Fruit fly (Drosophila melanogaster) whole organism, prepupa: ENCODE results near the gene spn-B.

Experiments
- Blimp-1 ChIP-seq: fragments of 200-800 bp; sonication (Bioruptor generic); optimal IDR thresholded peaks from 3 replicates; lab custom pipeline; 2017; ENCODE audit warnings: missing biosample characterization, missing genetic modification characterization, mild to moderate bottlenecking, moderate library complexity, missing genetic modification reagents
- CG10631 ChIP-seq: fragments of 200-800 bp; sonication (Bioruptor generic); optimal IDR thresholded peaks from 2 replicates; lab custom pipeline; 2016; ENCODE audit warnings: missing biosample characterization, missing genetic modification characterization
- CG11902 ChIP-seq: fragments of 200-800 bp; sonication (Bioruptor generic); optimal IDR thresholded peaks from 3 replicates; lab custom pipeline; 2016; ENCODE audit warnings: missing biosample characterization, missing genetic modification characterization
- CG15336 ChIP-seq: fragments of 200-800 bp; sonication (Bioruptor generic); IDR thresholded peaks from 2 replicates; pipeline ENCODE4 v1.3.6; 2022; ENCODE audit warnings: missing biosample characterization, missing genetic modification characterization
- CG1621 ChIP-seq: fragments of 200-800 bp; sonication (Bioruptor generic); optimal IDR thresholded peaks from 3 replicates; lab custom pipeline; 2018; ENCODE audit warnings: missing biosample characterization, mild to moderate bottlenecking, missing genetic modification characterization
- CG16779 ChIP-seq: fragments of 200-800 bp; sonication (Bioruptor generic); optimal IDR thresholded peaks from 3 replicates; lab custom pipeline; 2017; ENCODE audit warnings: missing biosample characterization, mild to moderate bottlenecking, missing genetic modification characterization
- CG3032 ChIP-seq: fragments of 200-800 bp; optimal IDR thresholded peaks from 2 replicates; lab custom pipeline; 2019; ENCODE audit warnings: missing biosample characterization, mild to moderate bottlenecking, missing genetic modification characterization, moderate library complexity
- CG31627 ChIP-seq: fragments of 200-800 bp; sonication (Bioruptor generic); optimal IDR thresholded peaks from 3 replicates; lab custom pipeline; 2016; ENCODE audit warnings: missing biosample characterization, missing genetic modification characterization
- CG32006 ChIP-seq: fragments of 200-800 bp; sonication (Bioruptor generic); optimal IDR thresholded peaks from 3 replicates; lab custom pipeline; 2017; ENCODE audit warnings: missing biosample characterization, mild to moderate bottlenecking, missing genetic modification characterization
- CG3919 ChIP-seq: fragments of 200-800 bp; sonication (Bioruptor generic); optimal IDR thresholded peaks from 3 replicates; lab custom pipeline; 2016; ENCODE audit warnings: missing biosample characterization, missing genetic modification characterization
- CG4318 ChIP-seq: fragments of 200-800 bp; sonication (Bioruptor generic); optimal IDR thresholded peaks from 3 replicates; lab custom pipeline; 2017; ENCODE audit warnings: missing biosample characterization, mild to moderate bottlenecking, missing genetic modification characterization
- CG6163 ChIP-seq: fragments of 200-800 bp; sonication (Bioruptor generic); IDR thresholded peaks from 3 replicates; pipeline ENCODE4 v1.3.6; 2022; ENCODE audit warnings: missing biosample characterization, missing genetic modification characterization
- CG6792 ChIP-seq: fragments of 200-800 bp; sonication (Bioruptor generic); optimal IDR thresholded peaks from 3 replicates; lab custom pipeline; 2016; ENCODE audit warnings: missing biosample characterization, missing genetic modification characterization
- CG6854 ChIP-seq: fragments of 200-800 bp; sonication (Bioruptor generic); optimal IDR thresholded peaks from 2 replicates; lab custom pipeline; 2017; ENCODE audit warnings: missing biosample characterization, mild to moderate bottlenecking, missing genetic modification characterization
- CG7368 ChIP-seq: fragments of 200-800 bp; sonication (Bioruptor generic); optimal IDR thresholded peaks from 3 replicates; lab custom pipeline; 2016; ENCODE audit warnings: missing biosample characterization, missing genetic modification characterization
- CG8119 ChIP-seq: fragments of 200-800 bp; sonication (Bioruptor generic); IDR thresholded peaks from 3 replicates; pipeline ENCODE4 v1.3.6; 2022; ENCODE audit warnings: missing biosample characterization, missing genetic modification characterization
- CG8319 ChIP-seq: fragments of 200-800 bp; sonication (Bioruptor generic); optimal IDR thresholded peaks from 3 replicates; lab custom pipeline; 2016; ENCODE audit warnings: missing biosample characterization, missing genetic modification characterization
- CG8632 ChIP-seq: fragments of 200-800 bp; sonication (Bioruptor generic); optimal IDR thresholded peaks from 3 replicates; lab custom pipeline; 2016; ENCODE audit warnings: missing biosample characterization, missing genetic modification characterization
- CG9139 ChIP-seq: fragments of 200-800 bp; sonication (Bioruptor generic); optimal IDR thresholded peaks from 3 replicates; lab custom pipeline; 2017; ENCODE audit warnings: missing biosample characterization, mild to moderate bottlenecking, missing genetic modification characterization
- Eip75B ChIP-seq: fragments of 200-800 bp; sonication (Bioruptor generic); optimal IDR thresholded peaks from 3 replicates; lab custom pipeline; 2016; ENCODE audit warnings: missing biosample characterization, missing genetic modification characterization
- Eip78C ChIP-seq: fragments of 200-800 bp; sonication (Bioruptor generic); peaks from one replicate; lab custom pipeline; 2016; ENCODE audit warnings: missing biosample characterization, missing genetic modification characterization
- Eip93F ChIP-seq: fragments of 200-800 bp; sonication (Bioruptor generic); optimal IDR thresholded peaks from 2 replicates; lab custom pipeline; 2016; ENCODE audit warnings: missing biosample characterization, mild to moderate bottlenecking, missing genetic modification characterization
- Ets21C ChIP-seq: fragments of 200-800 bp; sonication (Bioruptor generic); optimal IDR thresholded peaks from 3 replicates; lab custom pipeline; 2016; ENCODE audit warnings: missing biosample characterization, missing genetic modification characterization
- Ets96B ChIP-seq: fragments of 200-800 bp; optimal IDR thresholded peaks from 2 replicates; lab custom pipeline; 2019; ENCODE audit warnings: missing biosample characterization, mild to moderate bottlenecking, missing genetic modification characterization, moderate library complexity
- Gug ChIP-seq: fragments of 200-800 bp; sonication (Bioruptor generic); IDR thresholded peaks from 2 replicates; pipeline ENCODE4 v1.3.6; 2022; ENCODE audit warnings: missing biosample characterization, missing genetic modification characterization
- Hr38 ChIP-seq: sonication (Bioruptor generic); optimal IDR thresholded peaks from 2 replicates; lab custom pipeline; 2016; ENCODE audit warnings: missing biosample characterization, missing genetic modification characterization
- Hr39 ChIP-seq: fragments of 200-800 bp; sonication (Bioruptor generic); optimal IDR thresholded peaks from 2 replicates; lab custom pipeline; 2016; ENCODE audit warnings: missing biosample characterization, missing genetic modification characterization
- Hr4 ChIP-seq: fragments of 200-800 bp; sonication (Bioruptor generic); optimal IDR thresholded peaks from 3 replicates; lab custom pipeline; 2016; ENCODE audit warnings: missing biosample characterization, missing genetic modification characterization
- Lpt ChIP-seq: fragments of 200-800 bp; sonication (Bioruptor generic); optimal IDR thresholded peaks from 3 replicates; lab custom pipeline; 2016; ENCODE audit warnings: missing biosample characterization, missing genetic modification characterization
- Met ChIP-seq: fragments of 200-800 bp; sonication (Bioruptor generic); optimal IDR thresholded peaks from 3 replicates; lab custom pipeline; 2016; ENCODE audit warnings: missing biosample characterization, missing genetic modification characterization
- OdsH ChIP-seq: fragments of 200-800 bp; sonication (Bioruptor generic); optimal IDR thresholded peaks from 3 replicates; lab custom pipeline; 2016; ENCODE audit warnings: missing biosample characterization, missing genetic modification characterization
- Smox ChIP-seq: fragments of 200-800 bp; sonication (Bioruptor generic); optimal IDR thresholded peaks from 3 replicates; lab custom pipeline; 2016; ENCODE audit warnings: missing biosample characterization, missing genetic modification characterization
- Sox102F ChIP-seq: fragments of 200-800 bp; sonication (Bioruptor generic); optimal IDR thresholded peaks from 2 replicates; lab custom pipeline; 2016; ENCODE audit warnings: missing biosample characterization, mild to moderate bottlenecking, missing genetic modification characterization
- Sox14 ChIP-seq: fragments of 200-800 bp; sonication (Bioruptor generic); optimal IDR thresholded peaks from 3 replicates; lab custom pipeline; 2016; ENCODE audit warnings: missing biosample characterization, missing genetic modification characterization
- Sox15 ChIP-seq: fragments of 200-800 bp; sonication (Bioruptor generic); optimal IDR thresholded peaks from 3 replicates; lab custom pipeline; 2016; ENCODE audit warnings: missing biosample characterization, missing genetic modification characterization
- acj6 ChIP-seq: fragments of 200-800 bp; sonication (Bioruptor generic); optimal IDR thresholded peaks from 3 replicates; lab custom pipeline; 2016; ENCODE audit warnings: missing biosample characterization, missing genetic modification characterization
- cyc ChIP-seq: fragments of 200-800 bp; sonication (Bioruptor generic); optimal IDR thresholded peaks from 3 replicates; lab custom pipeline; 2016; ENCODE audit warnings: missing biosample characterization, missing genetic modification characterization
- dac ChIP-seq: fragments of 200-800 bp; sonication (Bioruptor generic); optimal IDR thresholded peaks from 2 replicates; lab custom pipeline; 2017; ENCODE audit warnings: missing biosample characterization, mild to moderate bottlenecking, missing genetic modification characterization
- dsx ChIP-seq: fragments of 200-800 bp; optimal IDR thresholded peaks from 3 replicates; lab custom pipeline; 2019; ENCODE audit warnings: missing biosample characterization, mild to moderate bottlenecking, missing genetic modification characterization, moderate library complexity; ENCODE audit not compliant: poor library complexity, severe bottlenecking
- eg ChIP-seq: fragments of 200-800 bp; sonication (Bioruptor generic); IDR thresholded peaks from 3 replicates; pipeline ENCODE4 v1.3.6; 2022; ENCODE audit warnings: missing biosample characterization, missing genetic modification characterization
- esn ChIP-seq: fragments of 200-800 bp; sonication (Bioruptor generic); optimal IDR thresholded peaks from 2 replicates; lab custom pipeline; 2016; ENCODE audit warnings: missing biosample characterization, mild to moderate bottlenecking, missing genetic modification characterization, moderate library complexity
- fd59A ChIP-seq: fragments of 200-800 bp; sonication (Bioruptor generic); optimal IDR thresholded peaks from 2 replicates; lab custom pipeline; 2017; ENCODE audit warnings: missing biosample characterization, mild to moderate bottlenecking, missing genetic modification characterization, missing genetic modification reagents
- fd85E ChIP-seq: fragments of 200-800 bp; sonication (Bioruptor generic); optimal IDR thresholded peaks from 3 replicates; lab custom pipeline; 2016; ENCODE audit warnings: missing biosample characterization, missing genetic modification characterization
- fkh ChIP-seq: fragments of 200-800 bp; sonication (Bioruptor generic); optimal IDR thresholded peaks from 3 replicates; lab custom pipeline; 2017; ENCODE audit warnings: missing biosample characterization, mild to moderate bottlenecking, missing genetic modification characterization, moderate library complexity
- lz ChIP-seq: fragments of 200-800 bp; sonication (Bioruptor generic); optimal IDR thresholded peaks from 3 replicates; lab custom pipeline; 2016; ENCODE audit warnings: missing biosample characterization, missing genetic modification characterization
- net ChIP-seq: fragments of 200-800 bp; sonication (Bioruptor generic); optimal IDR thresholded peaks from 3 replicates; lab custom pipeline; 2016; ENCODE audit warnings: missing biosample characterization, missing genetic modification characterization
- pdm3 ChIP-seq: fragments of 200-800 bp; sonication (Bioruptor generic); optimal IDR thresholded peaks from 3 replicates; lab custom pipeline; 2016; ENCODE audit warnings: missing biosample characterization, missing genetic modification characterization
- salr ChIP-seq, 2 experiments: fragments of 200-800 bp; sonication (Bioruptor generic); optimal IDR thresholded peaks; 3 replicates each; lab custom pipeline; 2016 to 2018; ENCODE audit warnings: missing biosample characterization in 2 of 2, missing genetic modification characterization in 2 of 2, mild to moderate bottlenecking in 1 of 2
- spab ChIP-seq: fragments of 200-800 bp; sonication (Bioruptor generic); optimal IDR thresholded peaks from 2 replicates; lab custom pipeline; 2017; ENCODE audit warnings: missing biosample characterization, mild to moderate bottlenecking, missing genetic modification characterization, missing genetic modification reagents
- ss ChIP-seq, 2 experiments: fragments of 200-800 bp; sonication (Bioruptor generic); optimal IDR thresholded peaks; 2 replicates in 1 of 2; 3 replicates in 1 of 2; lab custom pipeline; 2017 to 2018; ENCODE audit warnings: mild to moderate bottlenecking in 2 of 2, missing biosample characterization in 2 of 2, missing genetic modification characterization in 2 of 2, moderate library complexity in 1 of 2
- svp ChIP-seq: fragments of 200-800 bp; sonication (Bioruptor generic); peaks from one replicate; lab custom pipeline; 2016; ENCODE audit warnings: missing biosample characterization, missing genetic modification characterization
- topi ChIP-seq: fragments of 200-800 bp; sonication (Bioruptor generic); optimal IDR thresholded peaks from 3 replicates; lab custom pipeline; 2016; ENCODE audit warnings: missing biosample characterization, missing genetic modification characterization
- vri ChIP-seq: fragments of 200-800 bp; sonication (Bioruptor generic); optimal IDR thresholded peaks from 3 replicates; lab custom pipeline; 2016; ENCODE audit warnings: missing biosample characterization, mild to moderate bottlenecking, missing genetic modification characterization

Gene spn-B

DNA sequence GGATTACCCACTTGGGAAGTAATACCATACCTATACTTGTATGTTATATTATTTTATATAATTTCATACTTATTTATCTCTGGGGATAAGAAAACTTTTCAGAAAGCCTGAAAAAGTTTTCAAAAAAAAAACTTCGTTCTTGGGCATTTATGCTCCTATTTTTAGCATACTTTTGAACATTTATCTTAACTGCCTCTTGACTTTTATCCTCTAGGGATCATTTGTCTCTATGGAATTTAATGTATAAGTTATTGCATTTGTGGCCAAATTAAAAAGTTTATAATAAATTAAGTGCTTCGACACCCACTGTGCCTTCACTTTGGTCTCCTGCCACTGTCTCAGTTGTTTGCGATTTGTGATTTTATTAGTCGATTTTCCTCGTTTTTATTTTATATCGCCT, 47.5 kb upstream of the spn-B start:
- TF ChIP-seq Smox = peak; percentile 8
- peak; percentile 15 for TF ChIP-seq CG31627 (GFP tag; lab: Kevin White, UChicago)
- TF ChIP-seq eg = peak; percentile 66; the same call in 2 of the 3 replicates
- TF ChIP-seq CG8632 (GFP tag; lab: Kevin White, UChicago) = no peak
- peak; percentile 20 for TF ChIP-seq CG3032 (tag; lab: Kevin White, UChicago)
- TF ChIP-seq acj6 = peak; percentile 63
- TF ChIP-seq fd59A (GFP tag; lab: Kevin White, UChicago) = no peak
- no peak for TF ChIP-seq Sox15 (GFP tag; lab: Kevin White, UChicago)
- TF ChIP-seq CG3919 (GFP tag; lab: Kevin White, UChicago) = peak; percentile 49
- no peak for TF ChIP-seq fkh (GFP tag; lab: Kevin White, UChicago)
- TF ChIP-seq Eip93F (GFP tag; lab: Kevin White, UChicago) = no peak
- no peak for TF ChIP-seq cyc (GFP tag; lab: Kevin White, UChicago)
- no peak for TF ChIP-seq CG6854
- TF ChIP-seq CG11902 (GFP tag; lab: Kevin White, UChicago) = no peak
- TF ChIP-seq net = peak; percentile 27
- no peak for TF ChIP-seq Gug
- peak; percentile 80 for TF ChIP-seq CG8119 (GFP tag; lab: Robert Waterston, UW)
- peak in 1 of 2 experiments; percentile 74 for TF ChIP-seq salr (GFP tag; optimal IDR thresholded peaks at IDR 0.05; lab: Kevin White, UChicago)
- peak; percentile 64; the same call in 1 of the 2 replicates for TF ChIP-seq CG15336 (GFP tag; lab: Robert Waterston, UW)
- no peak for TF ChIP-seq CG8319
- peak; percentile 9 for TF ChIP-seq Met
- peak; percentile 89 for TF ChIP-seq CG4318 (GFP tag; lab: Kevin White, UChicago)
- TF ChIP-seq svp (GFP tag; lab: Kevin White, UChicago) = peak; percentile 70
- TF ChIP-seq Sox102F (GFP tag; lab: Kevin White, UChicago) = peak; percentile 29
- TF ChIP-seq Hr4 (GFP tag; lab: Kevin White, UChicago) = peak; percentile 81
- no peak for TF ChIP-seq Eip75B (GFP tag; lab: Kevin White, UChicago)
- no peak for TF ChIP-seq lz (GFP tag; lab: Kevin White, UChicago)
- peak; percentile 23 for TF ChIP-seq CG16779 (tag; lab: Kevin White, UChicago)
- TF ChIP-seq CG6792 (GFP tag; lab: Kevin White, UChicago) = no peak
- peak; percentile 77 for TF ChIP-seq dac (GFP tag; lab: Kevin White, UChicago)
- TF ChIP-seq Ets21C (GFP tag; lab: Kevin White, UChicago) = no peak
- no peak for TF ChIP-seq CG9139 (GFP tag; lab: Kevin White, UChicago)
- TF ChIP-seq CG10631 (GFP tag; lab: Kevin White, UChicago) = peak; percentile 53
- TF ChIP-seq topi = peak; percentile 15
- TF ChIP-seq vri = no peak
- peak; percentile 52 for TF ChIP-seq pdm3
- TF ChIP-seq dsx (GFP tag; lab: Kevin White, UChicago) = no peak
- no peak for TF ChIP-seq CG1621 (tag; lab: Kevin White, UChicago)
- TF ChIP-seq CG7368 = no peak
- peak; percentile 84 for TF ChIP-seq Eip78C
- TF ChIP-seq CG32006 = peak; percentile 92
- TF ChIP-seq Lpt = peak; percentile 62
- no peak for TF ChIP-seq Blimp-1 (GFP tag; lab: Kevin White, UChicago)
- TF ChIP-seq CG6163 (GFP tag; lab: Robert Waterston, UW) = no peak
- peak; percentile 41 for TF ChIP-seq Sox14 (GFP tag; lab: Kevin White, UChicago)
- TF ChIP-seq Ets96B (tag; lab: Kevin White, UChicago) = peak; percentile 8
- TF ChIP-seq Hr39 (GFP tag; lab: Kevin White, UChicago) = peak; percentile 16
- TF ChIP-seq fd85E (GFP tag; lab: Kevin White, UChicago) = no peak
- TF ChIP-seq spab (GFP tag; lab: Kevin White, UChicago) = no peak
- TF ChIP-seq ss (GFP tag; optimal IDR thresholded peaks at IDR 0.05; lab: Kevin White, UChicago) = no peak
- TF ChIP-seq esn (GFP tag; lab: Kevin White, UChicago) = peak; percentile 30
- no peak for TF ChIP-seq Hr38
- TF ChIP-seq OdsH = peak; percentile 71
